Worm (Caenorhabditis elegans) whole organism, early embryonic: ENCODE measurements around the gene T11F9.7.

Source experiments
- B0310.2 ChIP-seq: sonication (generic microtip); optimal IDR thresholded peaks from 2 replicates; lab custom pipeline; 2016; ENCODE audit warnings: mild to moderate bottlenecking, missing genetic modification characterization, missing compliant biosample characterization
- F13C5.2 ChIP-seq: sonication (generic microtip); optimal IDR thresholded peaks from 2 replicates; lab custom pipeline; 2017; ENCODE audit warnings: mild to moderate bottlenecking, missing genetic modification characterization, inconsistent platforms, missing compliant biosample characterization
- aly-1 ChIP-seq: sonication (generic microtip); optimal IDR thresholded peaks from 2 replicates; lab custom pipeline; 2016; ENCODE audit warnings: missing genetic modification characterization, missing compliant biosample characterization
- ama-1 ChIP-seq: fragments of 150-350 bp; optimal IDR thresholded peaks from 2 replicates; lab custom pipeline; 2014
- ets-7 ChIP-seq: sonication (generic microtip); optimal IDR thresholded peaks from 2 replicates; lab custom pipeline; 2016; ENCODE audit warnings: missing genotype, missing genetic modification characterization, missing compliant biosample characterization
- flt-1 ChIP-seq: fragments of 200-800 bp; sonication (Bioruptor generic); IDR thresholded peaks from 2 replicates; pipeline ENCODE4 v1.3.6; 2022; ENCODE audit warnings: missing genetic modification characterization, missing compliant biosample characterization
- hmbx-1 ChIP-seq: sonication (generic microtip); optimal IDR thresholded peaks from 2 replicates; lab custom pipeline; 2016; ENCODE audit warnings: mild to moderate bottlenecking, missing genetic modification characterization, missing compliant biosample characterization
- hmg-4 ChIP-seq: fragments of 200-800 bp; sonication (Bioruptor generic); optimal IDR thresholded peaks from 2 replicates; lab custom pipeline; 2018; ENCODE audit warnings: mild to moderate bottlenecking, missing genetic modification characterization, missing compliant biosample characterization
- pes-1 ChIP-seq: fragments of 200-800 bp; sonication (Bioruptor generic); IDR thresholded peaks from 2 replicates; pipeline ENCODE4 v1.3.6; 2022; ENCODE audit warnings: missing genetic modification reagents, missing genetic modification characterization, missing compliant biosample characterization
- sea-1 ChIP-seq: fragments of 200-800 bp; sonication (Bioruptor generic); conservative IDR thresholded peaks from 2 replicates; pipeline ENCODE4 v1.3.6; 2022; ENCODE audit warnings: missing genetic modification characterization, missing compliant biosample characterization

DNA sequence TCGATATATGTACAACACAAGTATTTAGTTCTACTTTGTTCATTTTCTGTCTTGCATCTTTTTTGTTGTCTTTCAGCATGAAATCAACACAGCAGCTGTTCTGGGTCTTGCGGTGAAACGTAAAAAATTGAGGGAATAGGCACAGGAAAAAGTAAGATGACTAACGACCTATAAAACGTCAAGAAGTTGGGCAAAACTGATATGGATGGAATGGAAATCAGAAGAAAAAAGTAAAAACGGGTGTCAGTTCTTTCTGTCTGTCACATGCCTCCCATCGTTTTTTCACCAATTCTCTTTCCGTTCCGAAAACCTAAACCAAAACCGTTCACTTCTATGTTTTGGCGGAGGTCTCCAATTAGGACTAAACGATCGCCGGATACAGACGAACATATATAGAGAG lies 25.2 kb downstream of the T11F9.7 start:
- TF ChIP-seq ama-1 (no peak), flt-1 (no peak), aly-1 (tag; lab: Kevin White, UChicago) (no peak), pes-1 (GFP tag; lab: Robert Waterston, UW) (no peak), sea-1 (GFP tag; lab: Robert Waterston, UW) (no peak), F13C5.2 (tag; lab: Kevin White, UChicago) (no peak), B0310.2 (tag; lab: Kevin White, UChicago) (no peak), hmbx-1 (tag; lab: Kevin White, UChicago) (no peak), ets-7 (tag; lab: Kevin White, UChicago) (no peak), hmg-4 (no peak)
